ENCODE assay signal across 3 fruit fly cellular contexts in the genomic region with DNA sequence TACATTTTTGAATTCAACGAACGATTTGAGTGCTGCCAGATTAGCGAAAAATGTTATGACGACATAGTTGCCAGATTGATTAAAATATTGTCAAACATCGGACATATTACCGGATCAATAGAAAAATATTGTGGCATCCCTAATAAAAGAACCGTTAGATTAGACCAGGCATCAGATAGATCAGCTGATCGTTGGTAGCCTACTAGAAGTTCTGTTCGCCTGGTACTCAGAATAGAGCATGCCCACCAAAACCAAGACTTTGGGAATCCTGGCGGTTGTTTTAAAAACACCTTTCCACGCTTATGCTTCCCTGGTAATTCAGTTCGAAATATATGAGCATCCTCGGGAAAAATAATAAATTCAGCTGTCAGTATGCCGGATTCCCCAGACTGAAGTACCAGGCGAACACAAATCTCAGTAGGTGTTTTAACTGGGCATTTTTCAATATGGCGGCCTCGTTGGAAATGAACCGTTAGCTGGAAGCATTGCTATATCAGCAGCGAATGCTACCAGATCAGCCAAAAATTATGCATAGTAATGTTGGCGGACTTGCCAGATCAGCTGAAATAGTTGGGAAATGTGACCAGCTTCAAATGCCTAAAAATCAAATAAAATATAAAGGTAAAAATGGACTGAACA.
A peak's percentile ranks its signal among the peaks of the same experiment; 100 is the strongest.
TF ChIP-seq lines count a peak whose summit lies in the region.

No protein-coding gene starts in this region.

TF ChIP-seq in whole organism, adult, 20 proteins besides CTCF, POLR2A, EP300 and RAD21 (continued from another document):
- TF ChIP-seq CG14711 (tag; optimal IDR thresholded peaks at IDR 0.05; lab: Kevin White, UChicago) = no peak
- no peak for TF ChIP-seq kay (GFP tag; lab: Kevin White, UChicago; ENCODE audit: borderline replicate concordance)

TF ChIP-seq in whole organism, embryonic, 481 proteins besides CTCF, POLR2A, EP300 and RAD21 (continued from another document and continues in another):
- TF ChIP-seq Ets65A (GFP tag; lab: Kevin White, UChicago) (peak; percentile 62), CG33213 (GFP tag; optimal IDR thresholded peaks at IDR 0.05; lab: Kevin White, UChicago) (peak; percentile 97), Dfd (GFP tag; optimal IDR thresholded peaks at IDR 0.05; lab: Kevin White, UChicago) (no peak), trem (tag; optimal IDR thresholded peaks at IDR 0.05; lab: Kevin White, UChicago) (peak; percentile 58), tio (GFP tag; optimal IDR thresholded peaks at IDR 0.05; lab: Kevin White, UChicago) (no peak), HLH54F (GFP tag; optimal IDR thresholded peaks at IDR 0.05; lab: Kevin White, UChicago) (no peak), pb (GFP tag; optimal IDR thresholded peaks at IDR 0.05; lab: Kevin White, UChicago) (no peak), tna (GFP tag; IDR thresholded peaks at IDR 0.05; lab: Robert Waterston, UW; ENCODE audit: partially characterized antibody) (0 out of 2 replicates have a peak, but pooled peaks have one; percentile 56), hbn (GFP tag; IDR thresholded peaks at IDR 0.05; lab: Robert Waterston, UW; ENCODE audit: partially characterized antibody) (peak; percentile 54), CG17385 (GFP tag; optimal IDR thresholded peaks at IDR 0.05; lab: Kevin White, UChicago) (no peak), Camta (GFP tag; optimal IDR thresholded peaks at IDR 0.05; lab: Kevin White, UChicago) (no peak), prd (optimal IDR thresholded peaks at IDR 0.05; lab: Kevin White, UChicago) (no peak), prd (GFP tag; IDR thresholded peaks at IDR 0.05; lab: Robert Waterston, UW) (no peak), emc (GFP tag; optimal IDR thresholded peaks at IDR 0.05; lab: Kevin White, UChicago) (no peak), CG8478 (optimal IDR thresholded peaks at IDR 0.05; lab: Kevin White, UChicago) (no peak), CG14667 (GFP tag; IDR thresholded peaks at IDR 0.05; lab: Robert Waterston, UW) (no peak), PHDP (tag; optimal IDR thresholded peaks at IDR 0.05; lab: Kevin White, UChicago) (peak; percentile 35), CG15479 (GFP tag; optimal IDR thresholded peaks at IDR 0.05; lab: Kevin White, UChicago) (no peak), CG1233 (GFP tag; optimal IDR thresholded peaks at IDR 0.05; lab: Kevin White, UChicago) (peak; percentile 21), tup (GFP tag; optimal IDR thresholded peaks at IDR 0.05; lab: Kevin White, UChicago) (no peak), ab (GFP tag; optimal IDR thresholded peaks at IDR 0.05; lab: Kevin White, UChicago) (no peak), maf-S (GFP tag; optimal IDR thresholded peaks at IDR 0.05; lab: Kevin White, UChicago) (no peak), wdn (GFP tag; IDR thresholded peaks at IDR 0.05; lab: Robert Waterston, UW) (no peak), sens (GFP tag; lab: Kevin White, UChicago) (peak; percentile 85), Lhr (GFP tag; optimal IDR thresholded peaks at IDR 0.05; lab: Kevin White, UChicago) (peak; percentile 100), CG31224 (GFP tag; IDR thresholded peaks at IDR 0.05; lab: Robert Waterston, UW) (peak; percentile 100), chm (GFP tag; IDR thresholded peaks at IDR 0.05; lab: Robert Waterston, UW) (no peak), tgo (GFP tag; IDR thresholded peaks at IDR 0.05; lab: Robert Waterston, UW) (no peak), GATAe (GFP tag; conservative IDR thresholded peaks at IDR 0.05; lab: Robert Waterston, UW) (no peak), CG7271 (tag; optimal IDR thresholded peaks at IDR 0.05; lab: Kevin White, UChicago) (no peak), slbo (GFP tag; IDR thresholded peaks at IDR 0.05; lab: Robert Waterston, UW) (no peak; the same call in 1 of the 2 replicates), Stat92E (GFP tag; optimal IDR thresholded peaks at IDR 0.05; lab: Kevin White, UChicago) (peak in 1 of 3 experiments; percentile 97), CG14860 (GFP tag; IDR thresholded peaks at IDR 0.05; lab: Robert Waterston, UW; ENCODE audit: partially characterized antibody) (peak; percentile 62; the same call in 2 of the 3 replicates), CG31365 (tag; optimal IDR thresholded peaks at IDR 0.05; lab: Kevin White, UChicago) (no peak), CG42726 (GFP tag; IDR thresholded peaks at IDR 0.05; lab: Robert Waterston, UW; ENCODE audit: partially characterized antibody) (peak; percentile 28), CG9932 (GFP tag; IDR thresholded peaks at IDR 0.05; lab: Robert Waterston, UW) (peak; percentile 11; the same call in 1 of the 2 replicates), CG13424 (tag; optimal IDR thresholded peaks at IDR 0.05; lab: Kevin White, UChicago) (no peak), D19A (tag; optimal IDR thresholded peaks at IDR 0.05; lab: Kevin White, UChicago) (peak; percentile 8), CG10366 (GFP tag; IDR thresholded peaks at IDR 0.05; lab: Robert Waterston, UW) (no peak), CG17568 (GFP tag; optimal IDR thresholded peaks at IDR 0.05; lab: Kevin White, UChicago) (no peak), Awh (GFP tag; IDR thresholded peaks at IDR 0.05; lab: Robert Waterston, UW) (no peak), vvl (GFP tag; IDR thresholded peaks at IDR 0.05; lab: Robert Waterston, UW) (peak; percentile 82), Deaf1 (tag; optimal IDR thresholded peaks at IDR 0.05; lab: Kevin White, UChicago) (peak; percentile 26), Dek (tag; optimal IDR thresholded peaks at IDR 0.05; lab: Kevin White, UChicago) (peak; percentile 19), croc (GFP tag; conservative IDR thresholded peaks at IDR 0.05; lab: Robert Waterston, UW) (no peak), vnd (GFP tag; IDR thresholded peaks at IDR 0.05; lab: Robert Waterston, UW; ENCODE audit: partially characterized antibody) (peak; percentile 51; the same call in 2 of the 3 replicates), BEAF-32 (GFP tag; optimal IDR thresholded peaks at IDR 0.05; lab: Kevin White, UChicago) (peak; percentile 39), fru (optimal IDR thresholded peaks at IDR 0.05; lab: Kevin White, UChicago) (no peak), CG13775 (GFP tag; optimal IDR thresholded peaks at IDR 0.05; lab: Kevin White, UChicago) (no peak), CG15696 (tag; optimal IDR thresholded peaks at IDR 0.05; lab: Kevin White, UChicago) (peak; percentile 13), CG5245 (GFP tag; optimal IDR thresholded peaks at IDR 0.05; lab: Kevin White, UChicago) (no peak), slou (GFP tag; optimal IDR thresholded peaks at IDR 0.05; lab: Kevin White, UChicago) (no peak), gcm2 (GFP tag; optimal IDR thresholded peaks at IDR 0.05; lab: Kevin White, UChicago) (no peak), kni (GFP tag; optimal IDR thresholded peaks at IDR 0.05; lab: Kevin White, UChicago) (peak; percentile 100), chif (GFP tag; optimal IDR thresholded peaks at IDR 0.05; lab: Kevin White, UChicago) (peak in 1 of 2 experiments; percentile 11), zfh2 (GFP tag; optimal IDR thresholded peaks at IDR 0.05; lab: Kevin White, UChicago) (no peak), dysf (GFP tag; IDR thresholded peaks at IDR 0.05; lab: Robert Waterston, UW) (0 out of 3 replicates have a peak, but pooled peaks have one; percentile 25), Dp (GFP tag; optimal IDR thresholded peaks at IDR 0.05; lab: Kevin White, UChicago) (peak; percentile 71), CG18599 (GFP tag; optimal IDR thresholded peaks at IDR 0.05; lab: Kevin White, UChicago) (no peak), odd (GFP tag; optimal IDR thresholded peaks at IDR 0.05; lab: Kevin White, UChicago) (no peak), tll (GFP tag; optimal IDR thresholded peaks at IDR 0.05; lab: Kevin White, UChicago) (no peak)

TF ChIP-seq in whole organism, prepupa, 60 proteins besides CTCF, POLR2A, EP300 and RAD21 (continued from another document):
- TF ChIP-seq CG4318 (GFP tag; optimal IDR thresholded peaks at IDR 0.05; lab: Kevin White, UChicago) (no peak), CG6854 (GFP tag; optimal IDR thresholded peaks at IDR 0.05; lab: Kevin White, UChicago) (no peak), Met (GFP tag; optimal IDR thresholded peaks at IDR 0.05; lab: Kevin White, UChicago) (no peak), acj6 (GFP tag; optimal IDR thresholded peaks at IDR 0.05; lab: Kevin White, UChicago) (no peak), Hr4 (GFP tag; optimal IDR thresholded peaks at IDR 0.05; lab: Kevin White, UChicago) (no peak), Smox (GFP tag; optimal IDR thresholded peaks at IDR 0.05; lab: Kevin White, UChicago) (peak; percentile 16), CG31627 (GFP tag; optimal IDR thresholded peaks at IDR 0.05; lab: Kevin White, UChicago) (peak; percentile 36), CG7368 (GFP tag; optimal IDR thresholded peaks at IDR 0.05; lab: Kevin White, UChicago) (no peak), salr (GFP tag; optimal IDR thresholded peaks at IDR 0.05; lab: Kevin White, UChicago) (no peak), esn (GFP tag; optimal IDR thresholded peaks at IDR 0.05; lab: Kevin White, UChicago) (no peak), CG6808 (GFP tag; optimal IDR thresholded peaks at IDR 0.05; lab: Kevin White, UChicago) (peak; percentile 9), ss (GFP tag; optimal IDR thresholded peaks at IDR 0.05; lab: Kevin White, UChicago) (peak in 1 of 2 experiments; percentile 6), CG3032 (tag; optimal IDR thresholded peaks at IDR 0.05; lab: Kevin White, UChicago) (no peak), net (GFP tag; optimal IDR thresholded peaks at IDR 0.05; lab: Kevin White, UChicago) (no peak), CG10669 (GFP tag; optimal IDR thresholded peaks at IDR 0.05; lab: Kevin White, UChicago) (no peak), lz (GFP tag; optimal IDR thresholded peaks at IDR 0.05; lab: Kevin White, UChicago) (no peak), CG16779 (tag; optimal IDR thresholded peaks at IDR 0.05; lab: Kevin White, UChicago) (no peak), CG11294 (GFP tag; IDR thresholded peaks at IDR 0.05; lab: Robert Waterston, UW) (no peak)
